Fruit fly (Drosophila melanogaster) whole organism, embryonic: ENCODE measurements around the gene se.
A peak's percentile ranks its signal among the peaks of the same experiment; 100 is the strongest.

Experiments
- B-H2 ChIP-seq: fragments of 200-800 bp; sonication (Bioruptor generic); optimal IDR thresholded peaks from 2 replicates; lab custom pipeline; 2018; ENCODE audit warnings: missing biosample characterization, mild to moderate bottlenecking, missing genetic modification characterization
- CG1024 ChIP-seq: fragments of 200-800 bp; sonication (Bioruptor generic); IDR thresholded peaks from 2 replicates; pipeline ENCODE4 v1.3.6; 2022; ENCODE audit warnings: missing biosample characterization, missing genetic modification characterization
- CG10267 ChIP-seq: fragments of 200-800 bp; sonication (Bioruptor generic); optimal IDR thresholded peaks from 2 replicates; lab custom pipeline; 2018; ENCODE audit warnings: missing biosample characterization, mild to moderate bottlenecking, missing genetic modification characterization, moderate library complexity
- CG10274 ChIP-seq: fragments of 200-800 bp; sonication (Bioruptor generic); optimal IDR thresholded peaks from 3 replicates; lab custom pipeline; 2017; ENCODE audit warnings: missing biosample characterization, mild to moderate bottlenecking, missing genetic modification characterization
- CG11723 ChIP-seq: fragments of 200-800 bp; sonication (Bioruptor generic); optimal IDR thresholded peaks from 2 replicates; lab custom pipeline; 2017; ENCODE audit warnings: missing biosample characterization, mild to moderate bottlenecking, missing genetic modification characterization
- CG13296 ChIP-seq: fragments of 200-800 bp; sonication (Bioruptor generic); optimal IDR thresholded peaks from 3 replicates; lab custom pipeline; 2018; ENCODE audit warnings: missing biosample characterization, mild to moderate bottlenecking, missing genetic modification characterization
- CG13424 ChIP-seq: fragments of 200-800 bp; sonication (Bioruptor generic); optimal IDR thresholded peaks from 2 replicates; lab custom pipeline; 2019; ENCODE audit warnings: missing biosample characterization, mild to moderate bottlenecking, missing genetic modification characterization, moderate library complexity
- CG14441 ChIP-seq: fragments of 200-800 bp; sonication (Bioruptor generic); IDR thresholded peaks from 2 replicates; pipeline ENCODE4 v1.3.6; 2022; ENCODE audit warnings: missing biosample characterization, missing genetic modification characterization
- CG14710 ChIP-seq: fragments of 200-800 bp; sonication (Bioruptor generic); optimal IDR thresholded peaks from 3 replicates; lab custom pipeline; 2019; ENCODE audit warnings: missing biosample characterization, mild to moderate bottlenecking, missing genetic modification characterization, moderate library complexity
- CG15514 ChIP-seq: fragments of 200-800 bp; sonication (Bioruptor generic); optimal IDR thresholded peaks from 3 replicates; lab custom pipeline; 2017; ENCODE audit warnings: missing biosample characterization, missing genetic modification characterization, mild to moderate bottlenecking, moderate library complexity, missing genetic modification reagents
- CG16813 ChIP-seq: fragments of 200-800 bp; sonication (Bioruptor generic); IDR thresholded peaks from 3 replicates; pipeline ENCODE4 v1.3.6; 2022; ENCODE audit warnings: missing biosample characterization, missing genetic modification characterization; ENCODE audit not compliant: partially characterized antibody
- CG17568 ChIP-seq: fragments of 200-800 bp; sonication (Bioruptor generic); optimal IDR thresholded peaks from 2 replicates; lab custom pipeline; 2018; ENCODE audit warnings: missing biosample characterization, mild to moderate bottlenecking, missing genetic modification characterization, moderate library complexity
- CG18599 ChIP-seq: fragments of 200-800 bp; sonication (Bioruptor generic); optimal IDR thresholded peaks from 3 replicates; lab custom pipeline; 2017; ENCODE audit warnings: missing biosample characterization, missing genetic modification characterization, mild to moderate bottlenecking, moderate library complexity, missing genetic modification reagents
- CG2120 ChIP-seq: fragments of 200-800 bp; sonication (Bioruptor generic); optimal IDR thresholded peaks from 3 replicates; lab custom pipeline; 2016; ENCODE audit warnings: missing biosample characterization, missing genetic modification characterization
- CG30020 ChIP-seq: fragments of 200-800 bp; optimal IDR thresholded peaks from 2 replicates; lab custom pipeline; 2019; ENCODE audit warnings: missing biosample characterization, mild to moderate bottlenecking, missing genetic modification characterization, moderate library complexity
- CG3065 ChIP-seq: fragments of 200-800 bp; sonication (Bioruptor generic); optimal IDR thresholded peaks from 2 replicates; lab custom pipeline; 2016; ENCODE audit warnings: missing biosample characterization, missing genetic modification characterization
- CG3163 ChIP-seq: fragments of 200-800 bp; sonication (Bioruptor generic); optimal IDR thresholded peaks from 3 replicates; lab custom pipeline; 2016; ENCODE audit warnings: missing biosample characterization, missing genetic modification characterization
- CG34422 ChIP-seq: fragments of 200-800 bp; sonication (Bioruptor generic); IDR thresholded peaks from 3 replicates; pipeline ENCODE4 v1.3.6; 2022; ENCODE audit warnings: missing biosample characterization, missing genetic modification characterization
- CG3838 ChIP-seq: fragments of 200-800 bp; sonication (Bioruptor generic); optimal IDR thresholded peaks from 3 replicates; lab custom pipeline; 2016; ENCODE audit warnings: missing biosample characterization, missing genetic modification characterization
- CG3995 ChIP-seq: fragments of 200-800 bp; sonication (Bioruptor generic); optimal IDR thresholded peaks from 3 replicates; lab custom pipeline; 2016; ENCODE audit warnings: missing biosample characterization, missing genetic modification characterization
- CG42726 ChIP-seq: fragments of 200-800 bp; sonication (Bioruptor generic); IDR thresholded peaks from 2 replicates; pipeline ENCODE4 v1.3.6; 2022; ENCODE audit warnings: missing biosample characterization, missing genetic modification characterization; ENCODE audit not compliant: partially characterized antibody
- CG6689 ChIP-seq: fragments of 200-800 bp; sonication (Bioruptor generic); IDR thresholded peaks from 2 replicates; pipeline ENCODE4 v1.3.6; 2022; ENCODE audit warnings: missing biosample characterization, missing genetic modification characterization
- CG9817 ChIP-seq: fragments of 200-800 bp; sonication (Bioruptor generic); optimal IDR thresholded peaks from 2 replicates; lab custom pipeline; 2018; ENCODE audit warnings: missing biosample characterization, mild to moderate bottlenecking, missing genetic modification characterization, moderate library complexity
- Hmx ChIP-seq: fragments of 200-800 bp; sonication (Bioruptor generic); optimal IDR thresholded peaks from 2 replicates; lab custom pipeline; 2016; ENCODE audit warnings: missing biosample characterization, missing genetic modification characterization
- Hr39 ChIP-seq: fragments of >200 bp; optimal IDR thresholded peaks from 2 replicates; lab custom pipeline; 2017
- MBD-R2 ChIP-seq: fragments of 200-800 bp; sonication (Bioruptor generic); IDR thresholded peaks from 2 replicates; pipeline ENCODE4 v1.3.6; 2022; ENCODE audit warnings: missing biosample characterization, missing genetic modification characterization
- Myb ChIP-seq: fragments of 200-800 bp; sonication (Bioruptor generic); optimal IDR thresholded peaks from 2 replicates; lab custom pipeline; 2016; ENCODE audit warnings: missing biosample characterization, missing genetic modification characterization
- Ptx1 ChIP-seq: fragments of 200-800 bp; sonication (Bioruptor generic); IDR thresholded peaks from 2 replicates; pipeline ENCODE4 v1.3.6; 2022; ENCODE audit warnings: missing biosample characterization, missing genetic modification characterization
- Spps ChIP-seq: fragments of 200-800 bp; sonication (Bioruptor generic); optimal IDR thresholded peaks from 2 replicates; lab custom pipeline; 2018; ENCODE audit warnings: missing biosample characterization, mild to moderate bottlenecking, missing genetic modification characterization
- TFAM ChIP-seq: fragments of 200-800 bp; sonication (Bioruptor generic); optimal IDR thresholded peaks from 2 replicates; lab custom pipeline; 2017; ENCODE audit warnings: missing biosample characterization, missing genetic modification characterization, inconsistent platforms
- Taf1 ChIP-seq: fragments of 200-800 bp; sonication (Bioruptor generic); IDR thresholded peaks from 2 replicates; pipeline ENCODE4 v1.3.6; 2022; ENCODE audit warnings: missing biosample characterization, missing genetic modification characterization
- ase ChIP-seq: fragments of 200-800 bp; sonication (Bioruptor generic); IDR thresholded peaks from 3 replicates; pipeline ENCODE4 v1.3.6; 2022; ENCODE audit warnings: missing biosample characterization, missing genetic modification characterization
- bigmax ChIP-seq: fragments of 200-800 bp; sonication (Bioruptor generic); optimal IDR thresholded peaks from 2 replicates; lab custom pipeline; 2018; ENCODE audit warnings: missing biosample characterization, mild to moderate bottlenecking, missing genetic modification characterization
- caup ChIP-seq: fragments of 200-800 bp; sonication (Bioruptor generic); optimal IDR thresholded peaks from 3 replicates; lab custom pipeline; 2017; ENCODE audit warnings: missing biosample characterization, mild to moderate bottlenecking, missing genetic modification characterization, moderate library complexity; ENCODE audit not compliant: severe bottlenecking
- crp ChIP-seq, 2 experiments: fragments of 200-800 bp; sonication (Bioruptor generic); optimal IDR thresholded peaks; 2 replicates in 1 of 2; 3 replicates in 1 of 2; lab custom pipeline; 2017; ENCODE audit warnings: missing biosample characterization in 2 of 2, missing genetic modification characterization in 2 of 2, mild to moderate bottlenecking in 1 of 2, moderate library complexity in 1 of 2
- gfzf ChIP-seq: fragments of 200-800 bp; sonication (Bioruptor generic); optimal IDR thresholded peaks from 2 replicates; lab custom pipeline; 2016; ENCODE audit warnings: missing biosample characterization, mild to moderate bottlenecking, missing genetic modification characterization, moderate library complexity
- hkb ChIP-seq, 2 experiments: fragments of 200-800 bp in 1 of 2; fragments of >200 bp in 1 of 2; sonication (Bioruptor generic) in 1 of 2; IDR thresholded peaks in 1 of 2; optimal IDR thresholded peaks in 1 of 2; 2 replicates each; pipeline versions ENCODE4 v1.3.6 to Lab custom; 2017 to 2022; ENCODE audit warnings: missing biosample characterization in 1 of 2, missing genetic modification characterization in 1 of 2
- nmo ChIP-seq: fragments of 200-800 bp; sonication (Bioruptor generic); optimal IDR thresholded peaks from 2 replicates; lab custom pipeline; 2018; ENCODE audit warnings: missing biosample characterization, mild to moderate bottlenecking, missing genetic modification characterization, moderate library complexity
- oc ChIP-seq: fragments of 200-800 bp; sonication (Bioruptor generic); optimal IDR thresholded peaks from 2 replicates; lab custom pipeline; 2018; ENCODE audit warnings: missing biosample characterization, mild to moderate bottlenecking, missing genetic modification characterization, moderate library complexity
- onecut ChIP-seq: fragments of 200-800 bp; sonication (Bioruptor generic); IDR thresholded peaks from 2 replicates; pipeline ENCODE4 v1.3.6; 2022; ENCODE audit warnings: missing biosample characterization, missing genetic modification characterization
- p53 ChIP-seq: fragments of 200-800 bp; sonication (Bioruptor generic); optimal IDR thresholded peaks from 2 replicates; lab custom pipeline; 2016; ENCODE audit warnings: missing biosample characterization, missing genetic modification characterization
- pfk ChIP-seq: fragments of 200-800 bp; sonication (Bioruptor generic); optimal IDR thresholded peaks from 2 replicates; lab custom pipeline; 2018; ENCODE audit warnings: missing biosample characterization, mild to moderate bottlenecking, missing genetic modification characterization, moderate library complexity
- phol ChIP-seq: fragments of 200-800 bp; sonication (Bioruptor generic); optimal IDR thresholded peaks from 3 replicates; lab custom pipeline; 2018; ENCODE audit warnings: missing biosample characterization, mild to moderate bottlenecking, missing genetic modification characterization, moderate library complexity
- schlank ChIP-seq: fragments of 200-800 bp; sonication (Bioruptor generic); optimal IDR thresholded peaks from 2 replicates; lab custom pipeline; 2018; ENCODE audit warnings: missing biosample characterization, mild to moderate bottlenecking, missing genetic modification characterization
- slou ChIP-seq: fragments of 200-800 bp; sonication (Bioruptor generic); optimal IDR thresholded peaks from 3 replicates; lab custom pipeline; 2016; ENCODE audit warnings: missing biosample characterization, missing genetic modification characterization
- sqz ChIP-seq: fragments of 200-800 bp; sonication (Bioruptor generic); optimal IDR thresholded peaks from 3 replicates; lab custom pipeline; 2018; ENCODE audit warnings: missing biosample characterization, mild to moderate bottlenecking, missing genetic modification characterization
- tio ChIP-seq: fragments of 200-800 bp; sonication (Bioruptor generic); optimal IDR thresholded peaks from 2 replicates; lab custom pipeline; 2017; ENCODE audit warnings: missing biosample characterization, missing genetic modification characterization, inconsistent platforms
- trem ChIP-seq: fragments of 200-800 bp; optimal IDR thresholded peaks from 3 replicates; lab custom pipeline; 2019; ENCODE audit warnings: missing biosample characterization, mild to moderate bottlenecking, missing genetic modification characterization, moderate library complexity
- twi ChIP-seq: fragments of 200-800 bp; optimal IDR thresholded peaks from 2 replicates; lab custom pipeline; 2019; ENCODE audit warnings: missing biosample characterization, mild to moderate bottlenecking, missing genetic modification characterization, moderate library complexity
- yki ChIP-seq: fragments of >200 bp; optimal IDR thresholded peaks from 3 replicates; lab custom pipeline; 2018

Gene se

DNA sequence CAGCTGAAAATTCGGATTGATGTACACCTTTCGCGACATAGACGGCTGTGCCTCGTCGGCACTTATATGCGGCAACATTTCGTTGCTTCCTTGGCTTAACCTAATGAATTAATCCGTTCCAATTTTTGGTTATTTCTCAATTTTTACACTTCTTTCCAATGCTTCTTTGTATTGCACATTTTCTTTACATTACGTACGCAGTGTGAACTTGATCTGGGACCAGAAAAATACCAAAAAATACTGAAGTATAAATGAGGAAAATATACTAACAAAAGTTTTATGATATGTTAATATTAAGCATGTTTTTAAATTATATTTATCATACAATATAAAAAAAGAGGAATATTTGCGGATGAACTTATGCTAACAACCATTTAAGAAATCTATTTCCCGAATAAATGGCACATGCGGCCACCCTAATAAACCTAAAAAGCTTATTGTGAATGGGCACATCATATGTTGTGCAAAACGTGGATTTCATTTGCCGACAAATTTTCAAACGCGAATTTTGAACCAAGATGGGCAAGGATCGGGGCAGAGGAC is 10.7 kb upstream of the se start, which contains the start of the genes ZC3H3 and Pus7 (continued):
- TF ChIP-seq CG3838 (GFP tag; lab: Kevin White, UChicago) = no peak
- TF ChIP-seq CG16813 (GFP tag; lab: Robert Waterston, UW) = no peak
- TF ChIP-seq sqz = no peak
- TF ChIP-seq caup (GFP tag; lab: Kevin White, UChicago) = no peak
- TF ChIP-seq Hr39 (lab: Kevin White, UChicago) = no peak
- TF ChIP-seq CG34422 (GFP tag; lab: Robert Waterston, UW) = no peak
- no peak for TF ChIP-seq Taf1
- peak; percentile 3 for TF ChIP-seq twi (tag; lab: Kevin White, UChicago)
- TF ChIP-seq CG2120 (GFP tag; lab: Kevin White, UChicago) = peak; percentile 4
- no peak for TF ChIP-seq slou (GFP tag; lab: Kevin White, UChicago)
- peak; percentile 37 for TF ChIP-seq CG13424 (tag; lab: Kevin White, UChicago)
- TF ChIP-seq CG10274 (GFP tag; lab: Kevin White, UChicago) = no peak
- no peak for TF ChIP-seq CG14441 (GFP tag; lab: Robert Waterston, UW)
- TF ChIP-seq TFAM (GFP tag; lab: Kevin White, UChicago) = no peak
- no peak for TF ChIP-seq CG9817 (tag; lab: Kevin White, UChicago)
- TF ChIP-seq B-H2 (GFP tag; lab: Kevin White, UChicago) = no peak
- no peak for TF ChIP-seq CG6689 (GFP tag; lab: Robert Waterston, UW)
- no peak for TF ChIP-seq CG3995
- TF ChIP-seq tio (GFP tag; lab: Kevin White, UChicago) = no peak
- peak; percentile 65 for TF ChIP-seq MBD-R2
- TF ChIP-seq CG30020 (tag; lab: Kevin White, UChicago) = peak; percentile 44
- TF ChIP-seq CG11723 (GFP tag; lab: Kevin White, UChicago) = no peak
- TF ChIP-seq hkb (optimal IDR thresholded peaks at IDR 0.05; lab: Kevin White, UChicago) = no peak
- peak; percentile 18; the same call in 1 of the 2 replicates for TF ChIP-seq hkb (GFP tag; IDR thresholded peaks at IDR 0.05; lab: Robert Waterston, UW)
- peak; percentile 57 for TF ChIP-seq CG10267 (tag; lab: Kevin White, UChicago)
- peak; percentile 65 for TF ChIP-seq trem
- TF ChIP-seq Spps = peak; percentile 31
- TF ChIP-seq pfk (GFP tag; lab: Kevin White, UChicago) = no peak
- TF ChIP-seq CG1024 = 0 out of 2 replicates have a peak, but pooled peaks have one; percentile 15
- peak; percentile 1 for TF ChIP-seq Myb (GFP tag; lab: Kevin White, UChicago)
- TF ChIP-seq Hmx (GFP tag; lab: Kevin White, UChicago) = no peak
- TF ChIP-seq Ptx1 (GFP tag; lab: Robert Waterston, UW) = no peak
- no peak for TF ChIP-seq CG42726 (GFP tag; lab: Robert Waterston, UW)
- no peak for TF ChIP-seq CG18599 (GFP tag; lab: Kevin White, UChicago)
- TF ChIP-seq yki = no peak
- TF ChIP-seq nmo (GFP tag; lab: Kevin White, UChicago) = peak; percentile 39
- no peak for TF ChIP-seq oc
- peak; percentile 59 for TF ChIP-seq CG14710 (tag; lab: Kevin White, UChicago)
- no peak for TF ChIP-seq CG17568 (GFP tag; lab: Kevin White, UChicago)
- TF ChIP-seq schlank (tag; lab: Kevin White, UChicago) = no peak
- no peak for TF ChIP-seq CG3163 (GFP tag; lab: Kevin White, UChicago)
- TF ChIP-seq phol (tag; lab: Kevin White, UChicago) = peak; percentile 50
- TF ChIP-seq CG13296 (GFP tag; lab: Kevin White, UChicago) = no peak
- no peak for TF ChIP-seq bigmax
- TF ChIP-seq onecut (GFP tag; lab: Robert Waterston, UW) = no peak
- TF ChIP-seq CG3065 = no peak
- no peak for TF ChIP-seq ase (GFP tag; lab: Robert Waterston, UW)
- peak in 1 of 2 experiments; percentile 87 for TF ChIP-seq crp (GFP tag; optimal IDR thresholded peaks at IDR 0.05; lab: Kevin White, UChicago)
- TF ChIP-seq gfzf = peak; percentile 64
- peak; percentile 42 for TF ChIP-seq CG15514 (GFP tag; lab: Kevin White, UChicago)
- no peak for TF ChIP-seq p53 (GFP tag; lab: Kevin White, UChicago)
